Worm (Caenorhabditis elegans): ENCODE data around the gene unc-83.
A peak's percentile ranks its signal among the peaks of the same experiment; 100 is the strongest.

Gene unc-83

ce11 chrV:6518225-6518396, 53.2 kb downstream of the unc-83 start, which contains the start of gene F46E10.3:
TSS of gene F46E10.3 (plus strand) at chrV:6518297.
- no peak for TF ChIP-seq K11D2.4 (GFP tag; IDR thresholded peaks at IDR 0.05)
- TF ChIP-seq ceh-40 (GFP tag; IDR thresholded peaks at IDR 0.05): no peak
- TF ChIP-seq nhr-27 (tag; optimal IDR thresholded peaks at IDR 0.05): no peak
- no peak for TF ChIP-seq mes-4 (tag; optimal IDR thresholded peaks at IDR 0.05)
- no peak for TF ChIP-seq bed-1 (GFP tag; IDR thresholded peaks at IDR 0.05)
- TF ChIP-seq egl-18 (GFP tag; IDR thresholded peaks at IDR 0.05): no peak
- TF ChIP-seq hmg-20 (GFP tag; IDR thresholded peaks at IDR 0.05): no peak
- no peak for TF ChIP-seq him-1 (tag; optimal IDR thresholded peaks at IDR 0.05)
- no peak for TF ChIP-seq cebp-1 (GFP tag; IDR thresholded peaks at IDR 0.05)
- TF ChIP-seq cebp-1 (tag; optimal IDR thresholded peaks at IDR 0.05): no peak
- TF ChIP-seq let-526 (GFP tag; IDR thresholded peaks at IDR 0.05): no peak
- TF ChIP-seq C17E4.6 (GFP tag; IDR thresholded peaks at IDR 0.05): no peak
- no peak for TF ChIP-seq unc-130 (GFP tag; optimal IDR thresholded peaks at IDR 0.05)
- no peak for TF ChIP-seq snpc-1.1 (tag; optimal IDR thresholded peaks at IDR 0.05; ENCODE audit: insufficient read depth)
- no peak for TF ChIP-seq mxl-1 (tag; optimal IDR thresholded peaks at IDR 0.05)
- no peak for TF ChIP-seq Y95B8A.8 (GFP tag; IDR thresholded peaks at IDR 0.05)
- no peak for TF ChIP-seq F52B5.7 (tag; optimal IDR thresholded peaks at IDR 0.05)
- no peak for TF ChIP-seq snpc-4 (GFP tag; optimal IDR thresholded peaks at IDR 0.05)
- TF ChIP-seq snpc-4 (tag; optimal IDR thresholded peaks at IDR 0.05): no peak

- TF ChIP-seq lsy-27 (tag; optimal IDR thresholded peaks at IDR 0.05; ENCODE audit: borderline replicate concordance, insufficient read depth) (no peak), zfh-2 (GFP tag; conservative IDR thresholded peaks at IDR 0.05) (peak; percentile 84), nhr-120 (GFP tag; IDR thresholded peaks at IDR 0.05) (0 out of 2 replicates have a peak, but pooled peaks have one; percentile 46), egrh-3 (GFP tag; IDR thresholded peaks at IDR 0.05) (peak; percentile 31; the same call in 1 of the 2 replicates), hmg-1.2 (GFP tag; IDR thresholded peaks at IDR 0.05) (0 out of 2 replicates have a peak, but pooled peaks have one; percentile 6), athp-1 (tag; optimal IDR thresholded peaks at IDR 0.05) (no peak)
These were observed 55.7 kb downstream of the unc-83 start, which contains the start of the genes F46E10.2 and F46E10.18 for ce11 chrV:6520385-6521080. TSS of gene F46E10.2 (plus strand) at chrV:6520435. TSS of gene F46E10.18 (plus strand) at chrV:6521030.

ce11 chrV:6522879-6523497, 58.1 kb downstream of the unc-83 start:
- no peak for TF ChIP-seq cebp-1 (GFP tag; IDR thresholded peaks at IDR 0.05)
- peak; percentile 23 for TF ChIP-seq cebp-1 (tag; optimal IDR thresholded peaks at IDR 0.05)
- TF ChIP-seq Y67H2A.10 (GFP tag; conservative IDR thresholded peaks at IDR 0.05): no peak
- TF ChIP-seq egl-44 (GFP tag; IDR thresholded peaks at IDR 0.05): peak; percentile 49; the same call in 1 of the 2 replicates
- 0 out of 2 replicates have a peak, but pooled peaks have one; percentile 16 for TF ChIP-seq B0336.3 (GFP tag; IDR thresholded peaks at IDR 0.05)
- TF ChIP-seq unc-62 (GFP tag; optimal IDR thresholded peaks at IDR 0.05): peak; percentile 41
- TF ChIP-seq snpc-1.1 (tag; optimal IDR thresholded peaks at IDR 0.05; ENCODE audit: insufficient read depth): no peak
- peak; percentile 94 for TF ChIP-seq ets-4 (GFP tag; optimal IDR thresholded peaks at IDR 0.05)
- TF ChIP-seq dox-1 (GFP tag; IDR thresholded peaks at IDR 0.05): peak; percentile 72
- peak; percentile 68 for TF ChIP-seq atf-7 (tag; optimal IDR thresholded peaks at IDR 0.05)
- no peak for TF ChIP-seq Y95B8A.8 (GFP tag; IDR thresholded peaks at IDR 0.05)
- peak; percentile 0 for TF ChIP-seq tbp1 (GFP tag; optimal IDR thresholded peaks at IDR 0.05)
- TF ChIP-seq ztf-22 (GFP tag; optimal IDR thresholded peaks at IDR 0.05): peak; percentile 83
- TF ChIP-seq nhr-90 (tag; optimal IDR thresholded peaks at IDR 0.05): peak; percentile 4
- peak; percentile 99 for TF ChIP-seq nhr-80 (tag; optimal IDR thresholded peaks at IDR 0.05)
- no peak for TF ChIP-seq hsf-1 (GFP tag; IDR thresholded peaks at IDR 0.05)

Data from whole organism, young adult.